Worm (Caenorhabditis elegans) whole organism, L4 larva: Measurements from ENCODE around the gene pqn-67.

Experiments used
- F26F4.8 ChIP-seq: fragments of 200-800 bp; sonication (Bioruptor generic); conservative IDR thresholded peaks from 2 replicates; pipeline ENCODE4 v1.3.6; 2022; ENCODE audit warnings: missing genetic modification characterization, missing compliant biosample characterization
- F44E2.7 ChIP-seq: fragments of 200-800 bp; sonication (Bioruptor generic); IDR thresholded peaks from 2 replicates; pipeline ENCODE4 v2.1.2; 2022; ENCODE audit warnings: missing genetic modification characterization, missing compliant biosample characterization
- R02D3.7 ChIP-seq: fragments of 150-350 bp; sonication (generic microtip); optimal IDR thresholded peaks from 3 replicates; lab custom pipeline; 2014; ENCODE audit warnings: missing biosample characterization, missing genetic modification characterization
- T20F7.1 ChIP-seq: fragments of 200-800 bp; sonication (Bioruptor generic); optimal IDR thresholded peaks from 2 replicates; lab custom pipeline; 2018; ENCODE audit warnings: mild to moderate bottlenecking, missing genetic modification characterization, missing compliant biosample characterization
- aha-1 ChIP-seq: fragments of 150-350 bp; peaks from one replicate; lab custom pipeline; 2014; ENCODE audit warnings: missing biosample characterization, missing genetic modification characterization
- aly-2 ChIP-seq: sonication (generic microtip); optimal IDR thresholded peaks from 2 replicates; lab custom pipeline; 2018; ENCODE audit warnings: missing biosample characterization, missing genetic modification characterization
- ceh-28 ChIP-seq: fragments of 150-350 bp; optimal IDR thresholded peaks from 2 replicates; lab custom pipeline; 2014; ENCODE audit warnings: missing biosample characterization, missing genetic modification reagents, missing genetic modification characterization
- ceh-62 ChIP-seq: sonication (generic microtip); optimal IDR thresholded peaks from 2 replicates; lab custom pipeline; 2017; ENCODE audit warnings: missing biosample characterization, missing genetic modification characterization
- ctbp-1 ChIP-seq: fragments of 200-800 bp; sonication (Bioruptor generic); IDR thresholded peaks from 2 replicates; pipeline ENCODE4 v1.3.6; 2022; ENCODE audit warnings: missing genetic modification reagents, missing genetic modification characterization, missing compliant biosample characterization
- daf-16 ChIP-seq, 3 experiments: sonication (generic microtip); optimal IDR thresholded peaks; 2 replicates each; lab custom pipeline; 2016 to 2017; ENCODE audit warnings: missing genetic modification characterization in 3 of 3, missing genetic modification reagents in 3 of 3, mild to moderate bottlenecking in 2 of 3, missing compliant biosample characterization in 2 of 3, missing biosample characterization in 1 of 3, moderate library complexity in 1 of 3
- daf-19 ChIP-seq: fragments of 200-800 bp; sonication (Bioruptor generic); conservative IDR thresholded peaks from 2 replicates; pipeline ENCODE4 v1.3.6; 2022; ENCODE audit warnings: missing genetic modification characterization, missing compliant biosample characterization
- dmd-6 ChIP-seq: fragments of 200-800 bp; sonication (Bioruptor generic); IDR thresholded peaks from 2 replicates; pipeline ENCODE4 v1.3.6; 2022; ENCODE audit warnings: missing genetic modification reagents, missing genetic modification characterization, missing compliant biosample characterization
- dpl-1 ChIP-seq: fragments of 150-350 bp; optimal IDR thresholded peaks from 2 replicates; lab custom pipeline; 2014; ENCODE audit warnings: missing biosample characterization, missing genetic modification reagents, missing genetic modification characterization
- duxl-1 ChIP-seq: sonication (generic microtip); optimal IDR thresholded peaks from 2 replicates; lab custom pipeline; 2016; ENCODE audit warnings: mild to moderate bottlenecking, missing genetic modification characterization, moderate library complexity, missing compliant biosample characterization; ENCODE audit not compliant: poor library complexity
- dve-1 ChIP-seq: sonication (generic microtip); optimal IDR thresholded peaks from 2 replicates; lab custom pipeline; 2017; ENCODE audit warnings: antibody characterized with exemption, mild to moderate bottlenecking, missing genetic modification characterization, missing compliant biosample characterization; ENCODE audit not compliant: insufficient read depth
- egl-27 ChIP-seq: sonication (generic microtip); optimal IDR thresholded peaks from 3 replicates; lab custom pipeline; 2017; ENCODE audit warnings: missing biosample characterization, missing genetic modification reagents, missing genetic modification characterization
- fos-1 ChIP-seq: fragments of 150-350 bp; optimal IDR thresholded peaks from 2 replicates; lab custom pipeline; 2014; ENCODE audit warnings: missing biosample characterization, missing genetic modification characterization
- gei-8 ChIP-seq: fragments of 200-800 bp; sonication (Bioruptor generic); optimal IDR thresholded peaks from 2 replicates; lab custom pipeline; 2018; ENCODE audit warnings: mild to moderate bottlenecking, missing genetic modification characterization, missing compliant biosample characterization
- hif-1 ChIP-seq, 2 experiments: sonication (generic microtip); optimal IDR thresholded peaks; 2 replicates each; lab custom pipeline; 2016 to 2017; ENCODE audit warnings: missing compliant biosample characterization in 2 of 2, missing genetic modification characterization in 2 of 2, missing genetic modification reagents in 2 of 2, missing genotype in 2 of 2, mild to moderate bottlenecking in 1 of 2
- hlh-11 ChIP-seq: fragments of 200-800 bp; sonication (Bioruptor generic); optimal IDR thresholded peaks from 2 replicates; lab custom pipeline; 2018; ENCODE audit warnings: mild to moderate bottlenecking, missing genetic modification characterization, missing compliant biosample characterization
- hlh-30 ChIP-seq: sonication (generic microtip); optimal IDR thresholded peaks from 2 replicates; lab custom pipeline; 2017; ENCODE audit warnings: antibody characterized with exemption, mild to moderate bottlenecking, missing genetic modification characterization, missing compliant biosample characterization; ENCODE audit not compliant: insufficient read depth
- hmg-1.1 ChIP-seq: fragments of 200-800 bp; sonication (Bioruptor generic); IDR thresholded peaks from 2 replicates; pipeline ENCODE4 v1.3.6; 2022; ENCODE audit warnings: missing genetic modification reagents, missing genetic modification characterization, missing compliant biosample characterization
- lin-1 ChIP-seq: fragments of 200-800 bp; sonication (Bioruptor generic); IDR thresholded peaks from 2 replicates; pipeline ENCODE4 v1.3.6; 2022; ENCODE audit warnings: missing genetic modification reagents, missing genetic modification characterization, missing compliant biosample characterization
- lin-13 ChIP-seq: fragments of 150-350 bp; optimal IDR thresholded peaks from 2 replicates; lab custom pipeline; 2014; ENCODE audit warnings: missing biosample characterization, missing genetic modification reagents, missing genetic modification characterization
- lir-3 ChIP-seq: sonication (generic microtip); optimal IDR thresholded peaks from 2 replicates; lab custom pipeline; 2016; ENCODE audit warnings: mild to moderate bottlenecking, missing genetic modification characterization, missing compliant biosample characterization
- lsy-2 ChIP-seq, 2 experiments: fragments of 150-350 bp in 1 of 2; sonication (generic microtip) in 1 of 2; optimal IDR thresholded peaks; 2 replicates each; lab custom pipeline; 2014 to 2017; ENCODE audit warnings: missing biosample characterization in 2 of 2, missing genetic modification characterization in 2 of 2
- madf-5 ChIP-seq, 2 experiments: fragments of 200-800 bp; sonication (Bioruptor generic); IDR thresholded peaks; 2 replicates each; pipeline ENCODE4 v1.3.6; 2022; ENCODE audit warnings: missing compliant biosample characterization in 2 of 2, missing genetic modification characterization in 2 of 2
- mep-1 ChIP-seq: fragments of 150-350 bp; sonication (generic microtip); optimal IDR thresholded peaks from 3 replicates; lab custom pipeline; 2014; ENCODE audit warnings: missing biosample characterization, missing genetic modification characterization
- mes-2 ChIP-seq: sonication (generic microtip); optimal IDR thresholded peaks from 2 replicates; lab custom pipeline; 2016; ENCODE audit warnings: missing genotype, mild to moderate bottlenecking, missing genetic modification characterization, missing compliant biosample characterization; ENCODE audit not compliant: poor library complexity, severe bottlenecking
- mxl-3 ChIP-seq: fragments of 200-800 bp; sonication (Bioruptor generic); optimal IDR thresholded peaks from 2 replicates; lab custom pipeline; 2018; ENCODE audit warnings: mild to moderate bottlenecking, missing genetic modification characterization, missing compliant biosample characterization
- nhr-28 ChIP-seq: fragments of 150-350 bp; optimal IDR thresholded peaks from 2 replicates; lab custom pipeline; 2014; ENCODE audit warnings: missing biosample characterization, missing genetic modification characterization
- nhr-6 ChIP-seq: fragments of 150-350 bp; optimal IDR thresholded peaks from 2 replicates; lab custom pipeline; 2014; ENCODE audit warnings: missing biosample characterization, missing genetic modification characterization
- nhr-76 ChIP-seq: fragments of 150-350 bp; optimal IDR thresholded peaks from 2 replicates; lab custom pipeline; 2014; ENCODE audit warnings: missing biosample characterization, missing genetic modification characterization
- nhr-77 ChIP-seq: fragments of 150-350 bp; optimal IDR thresholded peaks from 2 replicates; lab custom pipeline; 2014; ENCODE audit warnings: missing biosample characterization, missing genetic modification characterization
- php-3 ChIP-seq: fragments of 200-800 bp; sonication (Bioruptor generic); IDR thresholded peaks from 2 replicates; pipeline ENCODE4 v1.3.6; 2022; ENCODE audit warnings: missing genetic modification reagents, missing genetic modification characterization, missing compliant biosample characterization
- rbr-2 ChIP-seq: sonication (generic microtip); optimal IDR thresholded peaks from 2 replicates; lab custom pipeline; 2016; ENCODE audit warnings: missing genotype, missing genetic modification characterization, missing compliant biosample characterization
- unc-62 ChIP-seq, 3 experiments: fragments of 150-350 bp in 1 of 3; sonication (generic microtip); optimal IDR thresholded peaks in 2 of 3; peaks in 1 of 3; 1 replicate in 1 of 3; 2 replicates in 2 of 3; lab custom pipeline; 2014 to 2017; ENCODE audit warnings: missing biosample characterization in 3 of 3, missing genetic modification characterization in 3 of 3, missing genetic modification reagents in 3 of 3, missing genotype in 1 of 3
- vab-7 ChIP-seq: fragments of 200-800 bp; sonication (Bioruptor generic); IDR thresholded peaks from 2 replicates; pipeline ENCODE4 v1.3.6; 2022; ENCODE audit warnings: missing genetic modification reagents, missing genetic modification characterization, missing compliant biosample characterization
- zfp-3 ChIP-seq: fragments of 200-800 bp; sonication (Bioruptor generic); conservative IDR thresholded peaks from 2 replicates; pipeline ENCODE4 v1.3.6; 2022; ENCODE audit warnings: missing genetic modification reagents, missing genetic modification characterization, missing compliant biosample characterization
- ztf-7 ChIP-seq: fragments of 150-350 bp; optimal IDR thresholded peaks from 2 replicates; lab custom pipeline; 2014; ENCODE audit warnings: missing biosample characterization, missing genetic modification characterization

Gene pqn-67

ce11 chrV:12950812-12951528 is 26.7 kb downstream of the pqn-67 start, which contains the start of the genes T16G1.9 and T16G1.18:
Gene T16G1.9, minus strand, starts transcription at chrV:12950862.
Gene T16G1.18, plus strand, starts transcription at chrV:12951304.
- no peak for TF ChIP-seq fos-1 (tag; lab: Kevin White, UChicago)
- TF ChIP-seq mxl-3 (GFP tag; lab: Kevin White, UChicago): peak; percentile 45
- TF ChIP-seq ceh-62 (tag; lab: Kevin White, UChicago): no peak
- peak; percentile 59 for TF ChIP-seq hlh-30 (tag; lab: Kevin White, UChicago)
- TF ChIP-seq F44E2.7 (GFP tag; lab: Robert Waterston, UW): no peak
- TF ChIP-seq lin-13 (GFP tag; lab: Kevin White, UChicago): peak; percentile 50
- TF ChIP-seq zfp-3 (GFP tag; lab: Robert Waterston, UW): no peak
- TF ChIP-seq mes-2 (tag; lab: Kevin White, UChicago): peak; percentile 80
- no peak for TF ChIP-seq egl-27 (tag; lab: Kevin White, UChicago)
- no peak for TF ChIP-seq F26F4.8 (GFP tag; lab: Robert Waterston, UW)
- TF ChIP-seq nhr-28 (tag; lab: Kevin White, UChicago): peak; percentile 34
- no peak for TF ChIP-seq gei-8 (GFP tag; lab: Kevin White, UChicago)
- peak; percentile 57 for TF ChIP-seq dve-1 (tag; lab: Kevin White, UChicago)
- peak; percentile 43 for TF ChIP-seq dpl-1
- peak; percentile 85 for TF ChIP-seq T20F7.1 (GFP tag; lab: Kevin White, UChicago)
- no peak for TF ChIP-seq ztf-7 (tag; lab: Kevin White, UChicago)
- TF ChIP-seq hlh-11: peak; percentile 72
- no peak for TF ChIP-seq madf-5 (GFP tag; IDR thresholded peaks at IDR 0.05; lab: Robert Waterston, UW)
- TF ChIP-seq vab-7: 0 out of 2 replicates have a peak, but pooled peaks have one; percentile 20
- peak; percentile 47 for TF ChIP-seq rbr-2 (tag; lab: Kevin White, UChicago)
- no peak for TF ChIP-seq daf-16 (GFP tag; optimal IDR thresholded peaks at IDR 0.05; lab: Kevin White, UChicago)
- TF ChIP-seq daf-16 (tag; optimal IDR thresholded peaks at IDR 0.05; lab: Kevin White, UChicago): peak; percentile 71
- TF ChIP-seq mep-1: peak; percentile 64
- no peak for TF ChIP-seq php-3
- TF ChIP-seq daf-19 (GFP tag; lab: Robert Waterston, UW): no peak
- peak; percentile 62; the same call in 1 of the 2 replicates for TF ChIP-seq dmd-6
- TF ChIP-seq hif-1 (tag; optimal IDR thresholded peaks at IDR 0.05; lab: Kevin White, UChicago): no peak
- peak in 1 of 2 experiments; percentile 69 for TF ChIP-seq lsy-2 (tag; optimal IDR thresholded peaks at IDR 0.05; lab: Kevin White, UChicago)
- TF ChIP-seq ctbp-1 (GFP tag; lab: Robert Waterston, UW): no peak
- TF ChIP-seq lin-1 (GFP tag; lab: Robert Waterston, UW): no peak
- no peak for TF ChIP-seq ceh-28 (tag; lab: Kevin White, UChicago)
- no peak for TF ChIP-seq R02D3.7 (tag; lab: Kevin White, UChicago)
- peak; percentile 50 for TF ChIP-seq hmg-1.1
- no peak for TF ChIP-seq lir-3 (tag; lab: Kevin White, UChicago)
- TF ChIP-seq duxl-1 (tag; lab: Kevin White, UChicago): no peak
- TF ChIP-seq aly-2 (tag; lab: Kevin White, UChicago): no peak
- TF ChIP-seq nhr-6 (tag; lab: Kevin White, UChicago): peak; percentile 98
- TF ChIP-seq nhr-76 (tag; lab: Kevin White, UChicago): no peak
- TF ChIP-seq nhr-77 (tag; lab: Kevin White, UChicago): no peak
- TF ChIP-seq aha-1: no peak
- peak in 1 of 2 experiments; percentile 94 for TF ChIP-seq unc-62 (GFP tag; optimal IDR thresholded peaks at IDR 0.05 in 1 of 2; lab: Kevin White, UChicago)
- TF ChIP-seq unc-62 (tag; optimal IDR thresholded peaks at IDR 0.05; lab: Kevin White, UChicago): no peak
- TF ChIP-seq, all 104 proteins: peak for 18
